Worm (Caenorhabditis elegans): ENCODE measurements around the gene fbxa-152.

- no peak for TF ChIP-seq pha-4 (tag; optimal IDR thresholded peaks at IDR 0.05)
- no peak for TF ChIP-seq lin-13 (tag; optimal IDR thresholded peaks at IDR 0.05)
- no peak for TF ChIP-seq ztf-11 (tag; optimal IDR thresholded peaks at IDR 0.05)
- no peak for TF ChIP-seq snpc-4 (tag; optimal IDR thresholded peaks at IDR 0.05)
- no peak for TF ChIP-seq unc-62 (GFP tag; optimal IDR thresholded peaks at IDR 0.05)
- TF ChIP-seq mab-5 (tag; optimal IDR thresholded peaks at IDR 0.05) = no peak
- TF ChIP-seq tbx-8 (GFP tag; optimal IDR thresholded peaks at IDR 0.05) = no peak
- no peak for TF ChIP-seq elt-1 (tag; optimal IDR thresholded peaks at IDR 0.05; ENCODE audit: borderline replicate concordance, insufficient read depth)
Measured at ce11 chrV:15566511-15567178, 35.5 kb downstream of the fbxa-152 start.
